Fruit fly (Drosophila melanogaster): ENCODE results near the gene CG8209.

The CG8209 gene

dm6 chr3L:8018665-8019070 is 42.5 kb downstream of the CG8209 start (continued):
- TF ChIP-seq CG1792 (GFP tag; optimal IDR thresholded peaks at IDR 0.05) (no peak), peb (GFP tag; IDR thresholded peaks at IDR 0.05) (no peak), CG7839 (tag; optimal IDR thresholded peaks at IDR 0.05) (no peak), wdn (GFP tag; IDR thresholded peaks at IDR 0.05) (no peak), ato (GFP tag; IDR thresholded peaks at IDR 0.05; ENCODE audit: partially characterized antibody) (no peak), twi (tag; optimal IDR thresholded peaks at IDR 0.05) (peak; percentile 33), CG3281 (GFP tag; optimal IDR thresholded peaks at IDR 0.05) (peak; percentile 10), CG1233 (GFP tag; optimal IDR thresholded peaks at IDR 0.05) (peak; percentile 32), repo (GFP tag; optimal IDR thresholded peaks at IDR 0.05) (no peak), ttk (GFP tag; IDR thresholded peaks at IDR 0.05) (no peak), H2.0 (GFP tag; IDR thresholded peaks at IDR 0.05) (no peak), Adf1 (GFP tag; IDR thresholded peaks at IDR 0.05) (no peak), CG2202 (tag; optimal IDR thresholded peaks at IDR 0.05) (peak; percentile 41), D (optimal IDR thresholded peaks at IDR 0.05) (no peak), D (GFP tag; optimal IDR thresholded peaks at IDR 0.05) (no peak), CG9609 (GFP tag; optimal IDR thresholded peaks at IDR 0.05) (no peak), cato (GFP tag; optimal IDR thresholded peaks at IDR 0.05; ENCODE audit: borderline replicate concordance) (no peak), nom (GFP tag; optimal IDR thresholded peaks at IDR 0.05) (no peak), gsb (GFP tag; IDR thresholded peaks at IDR 0.05) (no peak), CG9437 (GFP tag; optimal IDR thresholded peaks at IDR 0.05) (no peak), E2f2 (GFP tag; IDR thresholded peaks at IDR 0.05) (peak; percentile 18; the same call in 1 of the 2 replicates), Poxn (GFP tag; IDR thresholded peaks at IDR 0.05) (no peak), sd (tag; optimal IDR thresholded peaks at IDR 0.05) (peak; percentile 61), Hr3 (GFP tag; optimal IDR thresholded peaks at IDR 0.05) (no peak), HHEX (GFP tag; optimal IDR thresholded peaks at IDR 0.05) (peak; percentile 28), CG1647 (GFP tag; optimal IDR thresholded peaks at IDR 0.05) (no peak), crp (GFP tag; optimal IDR thresholded peaks at IDR 0.05) (no peak), Stat92E (GFP tag; optimal IDR thresholded peaks at IDR 0.05) (peak in 1 of 3 experiments; percentile 41), bbx (GFP tag; IDR thresholded peaks at IDR 0.05; ENCODE audit: partially characterized antibody) (no peak), CG13123 (GFP tag; optimal IDR thresholded peaks at IDR 0.05) (no peak), bab2 (GFP tag; optimal IDR thresholded peaks at IDR 0.05) (no peak), CG11398 (GFP tag; optimal IDR thresholded peaks at IDR 0.05) (no peak), Mes4 (GFP tag; optimal IDR thresholded peaks at IDR 0.05) (no peak), br (optimal IDR thresholded peaks at IDR 0.05) (no peak), CG2875 (GFP tag; optimal IDR thresholded peaks at IDR 0.05) (peak; percentile 37), CG10654 (GFP tag; optimal IDR thresholded peaks at IDR 0.05) (no peak), esg (GFP tag; conservative IDR thresholded peaks at IDR 0.05) (no peak), p53 (GFP tag; optimal IDR thresholded peaks at IDR 0.05) (no peak), CG9215 (GFP tag; IDR thresholded peaks at IDR 0.05) (no peak), CG43689 (GFP tag; IDR thresholded peaks at IDR 0.05) (no peak), CG9727 (GFP tag; optimal IDR thresholded peaks at IDR 0.05) (no peak), sna (GFP tag; IDR thresholded peaks at IDR 0.05; ENCODE audit: partially characterized antibody) (no peak), Side (GFP tag; optimal IDR thresholded peaks at IDR 0.05) (no peak), ab (GFP tag; optimal IDR thresholded peaks at IDR 0.05) (no peak), CG10267 (tag; optimal IDR thresholded peaks at IDR 0.05) (no peak), kni (GFP tag; optimal IDR thresholded peaks at IDR 0.05) (peak; percentile 31), CG30020 (tag; optimal IDR thresholded peaks at IDR 0.05) (no peak), Dfd (GFP tag; optimal IDR thresholded peaks at IDR 0.05) (no peak), CG15601 (tag; optimal IDR thresholded peaks at IDR 0.05) (peak; percentile 68), pita (GFP tag; optimal IDR thresholded peaks at IDR 0.05) (no peak), CG32772 (GFP tag; IDR thresholded peaks at IDR 0.05) (no peak), CG6272 (GFP tag; IDR thresholded peaks at IDR 0.05) (no peak)
